Worm (Caenorhabditis elegans) whole organism, L3 larva: Measurements from ENCODE around the gene ule-2.

Experiments used
- R02D3.7 ChIP-seq: fragments of 150-350 bp; optimal IDR thresholded peaks from 2 replicates; lab custom pipeline; 2014; ENCODE audit warnings: missing biosample characterization, missing genetic modification characterization
- aly-2 ChIP-seq: fragments of 150-350 bp; optimal IDR thresholded peaks from 2 replicates; lab custom pipeline; 2014; ENCODE audit warnings: missing biosample characterization, missing genetic modification characterization
- ama-1 ChIP-seq: fragments of 150-350 bp; optimal IDR thresholded peaks from 2 replicates; lab custom pipeline; 2018
- ceh-16 ChIP-seq: sonication (generic microtip); optimal IDR thresholded peaks from 2 replicates; lab custom pipeline; 2017; ENCODE audit warnings: missing biosample characterization, missing genetic modification characterization
- ceh-28 ChIP-seq: fragments of 150-350 bp; optimal IDR thresholded peaks from 2 replicates; lab custom pipeline; 2014; ENCODE audit warnings: missing biosample characterization, missing genetic modification reagents, missing genetic modification characterization
- ceh-82 ChIP-seq: fragments of 150-350 bp; optimal IDR thresholded peaks from 2 replicates; lab custom pipeline; 2014; ENCODE audit warnings: missing biosample characterization, missing genetic modification characterization
- daf-12 ChIP-seq: fragments of 150-350 bp; optimal IDR thresholded peaks from 2 replicates; lab custom pipeline; 2014; ENCODE audit warnings: missing biosample characterization, missing genetic modification reagents, missing genetic modification characterization
- egl-27 ChIP-seq: sonication (generic microtip); optimal IDR thresholded peaks from 4 replicates; lab custom pipeline; 2017; ENCODE audit warnings: missing biosample characterization, missing genetic modification reagents, missing genetic modification characterization
- elt-1 ChIP-seq: fragments of 150-350 bp; optimal IDR thresholded peaks from 2 replicates; lab custom pipeline; 2014; ENCODE audit warnings: missing biosample characterization, missing genetic modification characterization
- elt-2 ChIP-seq: sonication (generic microtip); optimal IDR thresholded peaks from 2 replicates; lab custom pipeline; 2016; ENCODE audit warnings: missing genetic modification reagents, mild to moderate bottlenecking, missing genetic modification characterization, missing compliant biosample characterization
- elt-3 ChIP-seq, 3 experiments: fragments of 150-350 bp in 1 of 3; sonication (generic microtip) in 2 of 3; optimal IDR thresholded peaks; 2 replicates in 2 of 3; 4 replicates in 1 of 3; lab custom pipeline; 2014 to 2017; ENCODE audit warnings: missing biosample characterization in 3 of 3, missing genetic modification characterization in 3 of 3
- eor-1 ChIP-seq, 2 experiments: fragments of 150-350 bp; optimal IDR thresholded peaks; 2 replicates each; lab custom pipeline; 2014 to 2018; ENCODE audit warnings: missing biosample characterization in 2 of 2, missing genetic modification characterization in 2 of 2
- fkh-10 ChIP-seq: sonication (generic microtip); optimal IDR thresholded peaks from 2 replicates; lab custom pipeline; 2017; ENCODE audit warnings: missing biosample characterization, missing genetic modification reagents, missing genetic modification characterization
- fkh-2 ChIP-seq: fragments of 150-350 bp; optimal IDR thresholded peaks from 2 replicates; lab custom pipeline; 2014; ENCODE audit warnings: missing biosample characterization, missing genetic modification reagents, missing genetic modification characterization
- fos-1 ChIP-seq: fragments of 150-350 bp; optimal IDR thresholded peaks from 2 replicates; lab custom pipeline; 2014; ENCODE audit warnings: missing biosample characterization, missing genetic modification characterization
- jun-1 ChIP-seq: fragments of 150-350 bp; optimal IDR thresholded peaks from 2 replicates; lab custom pipeline; 2014; ENCODE audit warnings: missing biosample characterization, missing genetic modification reagents, missing genetic modification characterization
- lin-15B ChIP-seq: fragments of 150-350 bp; optimal IDR thresholded peaks from 2 replicates; lab custom pipeline; 2014; ENCODE audit warnings: missing biosample characterization, missing genetic modification characterization
- lin-39 ChIP-seq: fragments of 150-350 bp; optimal IDR thresholded peaks from 2 replicates; lab custom pipeline; 2018; ENCODE audit warnings: missing biosample characterization, missing genetic modification reagents, missing genetic modification characterization
- mdl-1 ChIP-seq: fragments of 150-350 bp; optimal IDR thresholded peaks from 2 replicates; lab custom pipeline; 2014; ENCODE audit warnings: missing biosample characterization, missing genetic modification characterization
- nfya-1 ChIP-seq: sonication (generic microtip); optimal IDR thresholded peaks from 2 replicates; lab custom pipeline; 2017; ENCODE audit warnings: missing genetic modification characterization, mild to moderate bottlenecking, missing compliant biosample characterization, antibody characterized with exemption, moderate library complexity; ENCODE audit not compliant: insufficient read depth
- nhr-23 ChIP-seq: fragments of 150-350 bp; optimal IDR thresholded peaks from 2 replicates; lab custom pipeline; 2014; ENCODE audit warnings: missing biosample characterization, missing genetic modification reagents, missing genetic modification characterization
- nhr-237 ChIP-seq: fragments of 150-350 bp; optimal IDR thresholded peaks from 2 replicates; lab custom pipeline; 2014; ENCODE audit warnings: missing biosample characterization, missing genetic modification characterization
- nhr-25 ChIP-seq: sonication (generic microtip); optimal IDR thresholded peaks from 2 replicates; lab custom pipeline; 2017; ENCODE audit warnings: missing biosample characterization, missing genetic modification characterization
- nhr-28 ChIP-seq: fragments of 150-350 bp; optimal IDR thresholded peaks from 2 replicates; lab custom pipeline; 2014; ENCODE audit warnings: missing biosample characterization, missing genetic modification characterization
- nhr-43 ChIP-seq: sonication (generic microtip); optimal IDR thresholded peaks from 2 replicates; lab custom pipeline; 2016; ENCODE audit warnings: mild to moderate bottlenecking, missing genetic modification characterization, missing compliant biosample characterization; ENCODE audit not compliant: poor library complexity, severe bottlenecking
- nhr-67 ChIP-seq: fragments of 150-350 bp; optimal IDR thresholded peaks from 2 replicates; lab custom pipeline; 2014; ENCODE audit warnings: missing biosample characterization, missing genetic modification characterization
- nhr-76 ChIP-seq: fragments of 150-350 bp; sonication (generic microtip); optimal IDR thresholded peaks from 5 replicates; lab custom pipeline; 2014; ENCODE audit warnings: missing biosample characterization, missing genetic modification characterization
- nhr-77 ChIP-seq: fragments of 150-350 bp; optimal IDR thresholded peaks from 2 replicates; lab custom pipeline; 2014; ENCODE audit warnings: missing biosample characterization, missing genetic modification characterization
- pha-4 ChIP-seq: fragments of 150-350 bp; optimal IDR thresholded peaks from 2 replicates; lab custom pipeline; 2014; ENCODE audit warnings: missing biosample characterization, missing genetic modification reagents, missing genetic modification characterization
- pqm-1 ChIP-seq: fragments of 150-350 bp; optimal IDR thresholded peaks from 2 replicates; lab custom pipeline; 2017; ENCODE audit warnings: missing biosample characterization, missing genetic modification characterization, inconsistent platforms
- sea-2 ChIP-seq: fragments of 150-350 bp; sonication (generic microtip); optimal IDR thresholded peaks from 4 replicates; lab custom pipeline; 2014; ENCODE audit warnings: missing biosample characterization, missing genetic modification reagents, missing genetic modification characterization
- skn-1 ChIP-seq: fragments of 150-350 bp; optimal IDR thresholded peaks from 2 replicates; lab custom pipeline; 2014; ENCODE audit warnings: missing biosample characterization, missing genetic modification characterization
- snpc-4 ChIP-seq: fragments of 150-350 bp; optimal IDR thresholded peaks from 2 replicates; lab custom pipeline; 2014; ENCODE audit warnings: missing biosample characterization, missing genetic modification characterization
- tbx-2 ChIP-seq: sonication (generic microtip); optimal IDR thresholded peaks from 2 replicates; lab custom pipeline; 2016; ENCODE audit warnings: mild to moderate bottlenecking, missing genetic modification characterization, missing compliant biosample characterization
- unc-39 ChIP-seq: sonication (generic microtip); optimal IDR thresholded peaks from 4 replicates; lab custom pipeline; 2017; ENCODE audit warnings: missing biosample characterization, missing genetic modification characterization
- unc-62 ChIP-seq: fragments of 150-350 bp; sonication (generic microtip); optimal IDR thresholded peaks from 4 replicates; lab custom pipeline; 2014; ENCODE audit warnings: missing biosample characterization, missing genetic modification reagents, missing genetic modification characterization
- zag-1 ChIP-seq: fragments of 150-350 bp; optimal IDR thresholded peaks from 2 replicates; lab custom pipeline; 2014; ENCODE audit warnings: missing biosample characterization, missing genetic modification characterization
- ztf-11 ChIP-seq: fragments of 150-350 bp; optimal IDR thresholded peaks from 2 replicates; lab custom pipeline; 2014; ENCODE audit warnings: missing biosample characterization, missing genetic modification characterization

Gene ule-2

DNA sequence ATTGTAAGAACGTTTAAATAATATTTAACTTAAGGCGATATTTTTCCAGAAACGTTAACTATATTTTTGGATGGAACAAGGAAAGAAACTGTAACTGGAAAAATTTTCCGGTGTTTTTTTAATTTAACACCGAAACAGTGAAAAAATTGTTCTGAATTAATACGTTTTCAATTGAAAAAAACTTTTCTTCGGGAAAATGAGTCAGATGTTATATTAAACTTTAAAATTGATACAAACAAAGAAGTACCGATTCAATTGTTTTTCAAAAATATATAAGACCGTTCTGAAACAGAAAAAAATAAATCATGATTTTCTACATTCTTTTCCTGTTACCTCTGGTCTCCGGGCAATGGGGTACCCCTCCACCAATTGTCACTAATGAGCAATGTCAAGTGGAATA, at the start of gene ule-2:
TSS of gene ule-2 (plus strand) at position 301 of the 400 bp plus-strand sequence.
- no peak for TF ChIP-seq ceh-16
- TF ChIP-seq mdl-1 (tag; lab: Kevin White, UChicago), result no peak
- TF ChIP-seq, all 47 proteins: peak for 0

DNA sequence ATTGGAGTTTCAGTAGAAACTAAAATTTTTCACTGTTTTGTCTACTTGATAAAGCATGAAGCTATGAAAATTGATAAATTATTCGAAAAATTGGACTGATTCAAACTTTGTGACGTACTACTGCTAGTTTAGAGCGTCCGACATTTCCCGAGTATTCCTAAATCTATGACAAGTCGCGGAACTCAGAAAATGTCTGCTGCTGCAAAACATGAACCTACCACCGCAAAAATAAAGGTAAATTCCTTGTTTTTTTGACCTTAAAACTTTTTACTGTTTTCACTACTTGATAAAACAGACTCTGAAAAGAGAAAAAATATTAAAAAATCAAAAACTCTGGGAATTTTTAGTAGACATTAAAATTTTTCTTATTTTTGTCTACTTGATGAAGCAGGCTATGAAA, 48.2 kb upstream of the ule-2 start:
- TF ChIP-seq ceh-16, result no peak
- TF ChIP-seq elt-2 (tag; lab: Kevin White, UChicago), result no peak
- TF ChIP-seq zag-1, result no peak
- no peak for TF ChIP-seq elt-1
- no peak for TF ChIP-seq pqm-1 (tag; lab: Kevin White, UChicago)
- no peak for TF ChIP-seq unc-39
- TF ChIP-seq nhr-67, result no peak
- TF ChIP-seq nhr-25 (tag; lab: Kevin White, UChicago), result no peak
- no peak for TF ChIP-seq unc-62 (GFP tag; lab: Kevin White, UChicago)
- TF ChIP-seq lin-39 (tag; lab: Kevin White, UChicago), result no peak
- TF ChIP-seq snpc-4 (tag; lab: Kevin White, UChicago), result no peak
- no peak for TF ChIP-seq eor-1 (tag; optimal IDR thresholded peaks at IDR 0.05; lab: Kevin White, UChicago)
- TF ChIP-seq tbx-2 (tag; lab: Kevin White, UChicago), result no peak
- no peak for TF ChIP-seq fkh-2 (tag; lab: Kevin White, UChicago)

DNA sequence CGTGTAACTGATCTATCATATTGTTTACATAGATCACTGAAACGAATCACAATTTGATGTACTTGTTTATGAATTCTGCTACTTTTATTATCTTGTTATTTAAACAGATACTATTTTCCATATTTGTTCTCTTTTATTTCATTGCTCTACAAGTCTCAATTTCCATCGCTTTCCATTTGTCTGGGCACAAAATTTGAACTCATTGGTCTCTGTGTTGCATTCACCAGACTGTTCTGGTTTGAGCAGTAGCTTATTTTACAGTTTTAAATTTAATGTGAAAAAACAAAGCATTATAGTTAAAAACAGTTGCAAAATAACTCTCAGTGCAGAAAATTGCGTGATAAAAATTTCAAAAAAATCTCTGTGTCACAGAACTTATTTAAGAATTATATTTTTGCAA, 47.3 kb upstream of the ule-2 start:
- TF ChIP-seq sea-2 (GFP tag; lab: Kevin White, UChicago) (no peak), daf-12 (tag; lab: Kevin White, UChicago) (no peak), fos-1 (tag; lab: Kevin White, UChicago) (no peak), elt-1 (no peak), ama-1 (lab: Kevin White, UChicago) (no peak), unc-62 (GFP tag; lab: Kevin White, UChicago) (no peak), eor-1 (tag; optimal IDR thresholded peaks at IDR 0.05; lab: Kevin White, UChicago) (no peak)

DNA sequence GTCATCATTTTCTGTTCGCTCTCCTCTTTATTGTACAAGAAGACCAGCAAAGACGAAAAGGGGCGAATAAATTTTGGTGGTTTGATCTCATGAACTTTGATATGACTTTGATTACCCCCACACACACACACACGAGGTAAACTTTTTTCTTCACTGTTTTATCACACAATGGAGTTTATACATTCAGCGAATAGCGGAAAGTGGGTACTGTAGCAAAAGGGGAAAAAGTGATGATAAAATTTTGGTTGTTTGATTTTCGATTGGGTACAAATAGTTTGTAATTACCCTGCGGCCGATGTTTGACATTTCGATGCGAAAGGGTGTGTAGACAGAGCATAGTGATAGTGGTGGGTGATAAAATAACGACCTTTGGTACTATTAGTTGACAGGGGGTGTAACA, 40.7 kb upstream of the ule-2 start:
- peak; percentile 86 for TF ChIP-seq mdl-1 (tag; lab: Kevin White, UChicago)
- no peak for TF ChIP-seq ceh-16
- TF ChIP-seq fos-1 (tag; lab: Kevin White, UChicago), result peak; percentile 83
- TF ChIP-seq aly-2 (tag; lab: Kevin White, UChicago), result no peak
- peak; percentile 67 for TF ChIP-seq R02D3.7 (tag; lab: Kevin White, UChicago)
- TF ChIP-seq elt-2 (tag; lab: Kevin White, UChicago), result peak; percentile 100
- TF ChIP-seq eor-1 (tag; optimal IDR thresholded peaks at IDR 0.05; lab: Kevin White, UChicago), result no peak
- peak; percentile 94 for TF ChIP-seq skn-1 (tag; lab: Kevin White, UChicago)
- no peak for TF ChIP-seq fkh-10 (GFP tag; lab: Kevin White, UChicago)
- TF ChIP-seq pqm-1 (tag; lab: Kevin White, UChicago), result peak; percentile 100
- TF ChIP-seq lin-15B (tag; lab: Kevin White, UChicago), result no peak
- peak; percentile 54 to 95 (median 88) for TF ChIP-seq elt-3 (tag; optimal IDR thresholded peaks at IDR 0.05; lab: Kevin White, UChicago)
- peak; percentile 78 for TF ChIP-seq ceh-28
- no peak for TF ChIP-seq zag-1
- peak; percentile 83 for TF ChIP-seq nhr-76 (tag; lab: Kevin White, UChicago)
- no peak for TF ChIP-seq fkh-2 (tag; lab: Kevin White, UChicago)
- TF ChIP-seq tbx-2 (tag; lab: Kevin White, UChicago), result peak; percentile 58
- TF ChIP-seq nhr-25 (tag; lab: Kevin White, UChicago), result peak; percentile 93
- no peak for TF ChIP-seq nhr-237 (tag; lab: Kevin White, UChicago)
- no peak for TF ChIP-seq elt-1
- TF ChIP-seq nhr-23 (tag; lab: Kevin White, UChicago), result peak; percentile 97
- TF ChIP-seq nhr-77 (tag; lab: Kevin White, UChicago), result no peak
- peak; percentile 44 for TF ChIP-seq snpc-4 (tag; lab: Kevin White, UChicago)
- peak; percentile 84 for TF ChIP-seq nhr-28 (tag; lab: Kevin White, UChicago)
- TF ChIP-seq pha-4, result peak; percentile 96
- peak; percentile 39 for TF ChIP-seq unc-62 (GFP tag; lab: Kevin White, UChicago)
- TF ChIP-seq nfya-1 (tag; lab: Kevin White, UChicago), result peak; percentile 95
- no peak for TF ChIP-seq ztf-11
- peak; percentile 95 for TF ChIP-seq nhr-43 (tag; lab: Kevin White, UChicago)
- peak; percentile 93 for TF ChIP-seq egl-27 (tag; lab: Kevin White, UChicago)
- TF ChIP-seq ceh-82 (tag; lab: Kevin White, UChicago), result no peak
- TF ChIP-seq jun-1 (tag; lab: Kevin White, UChicago), result peak; percentile 97
